Fruit fly (Drosophila melanogaster) Kc167 (cell line): ENCODE measurements around the gene MED27.

ENCODE experiments used
- Myc ChIP-seq: fragments of >200 bp; optimal IDR thresholded peaks from 2 replicates; lab custom pipeline; 2017; ENCODE audit warnings: missing external identifiers
- Sin3A ChIP-seq: fragments of >200 bp; optimal IDR thresholded peaks from 2 replicates; lab custom pipeline; 2018; ENCODE audit warnings: missing external identifiers
- h ChIP-seq: fragments of >200 bp; optimal IDR thresholded peaks from 3 replicates; lab custom pipeline; 2018; ENCODE audit warnings: missing external identifiers
- psq ChIP-seq: fragments of >200 bp; optimal IDR thresholded peaks from 2 replicates; lab custom pipeline; 2017; ENCODE audit warnings: missing external identifiers

DNA sequence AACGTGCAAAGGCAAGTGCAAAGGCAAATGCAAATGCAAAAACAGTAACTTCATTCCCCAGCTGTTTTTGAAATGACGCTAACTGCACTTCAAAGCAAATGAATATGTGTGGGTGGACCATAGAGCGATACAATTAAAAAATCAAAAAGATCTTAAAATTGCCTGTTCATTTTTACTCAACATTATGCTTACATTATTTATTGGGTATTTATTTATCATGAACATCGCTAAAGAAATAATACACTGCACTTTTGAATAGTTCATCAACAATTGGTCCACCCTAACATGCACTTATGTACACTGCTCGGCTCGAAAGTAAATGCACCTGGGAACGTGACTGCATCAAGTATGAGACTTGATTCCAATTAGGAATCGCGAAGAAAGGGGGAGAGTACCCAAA is 39.5 kb downstream of the MED27 start:
- TF ChIP-seq Myc (lab: Kevin White, UChicago), result no peak
- no peak for TF ChIP-seq psq (lab: Kevin White, UChicago)
- TF ChIP-seq h (lab: Kevin White, UChicago), result no peak
- TF ChIP-seq Sin3A (lab: Kevin White, UChicago), result no peak
